Worm (Caenorhabditis elegans) whole organism, L3 larva: ENCODE data around the gene F11C1.4.

Source experiments
- elt-3 ChIP-seq, 3 experiments: fragments of 150-350 bp in 1 of 3; sonication (generic microtip) in 2 of 3; optimal IDR thresholded peaks; 2 replicates in 2 of 3; 4 replicates in 1 of 3; lab custom pipeline; 2014 to 2017; ENCODE audit warnings: missing biosample characterization in 3 of 3, missing genetic modification characterization in 3 of 3
- hmg-11 ChIP-seq: sonication (generic microtip); optimal IDR thresholded peaks from 2 replicates; lab custom pipeline; 2016; ENCODE audit warnings: missing genetic modification characterization, missing compliant biosample characterization
- lin-39 ChIP-seq: fragments of 150-350 bp; optimal IDR thresholded peaks from 2 replicates; lab custom pipeline; 2018; ENCODE audit warnings: missing biosample characterization, missing genetic modification reagents, missing genetic modification characterization
- nhr-12 ChIP-seq: fragments of 150-350 bp; optimal IDR thresholded peaks from 2 replicates; lab custom pipeline; 2014; ENCODE audit warnings: missing biosample characterization, missing genetic modification characterization
- nhr-237 ChIP-seq: fragments of 150-350 bp; optimal IDR thresholded peaks from 2 replicates; lab custom pipeline; 2014; ENCODE audit warnings: missing biosample characterization, missing genetic modification characterization

DNA sequence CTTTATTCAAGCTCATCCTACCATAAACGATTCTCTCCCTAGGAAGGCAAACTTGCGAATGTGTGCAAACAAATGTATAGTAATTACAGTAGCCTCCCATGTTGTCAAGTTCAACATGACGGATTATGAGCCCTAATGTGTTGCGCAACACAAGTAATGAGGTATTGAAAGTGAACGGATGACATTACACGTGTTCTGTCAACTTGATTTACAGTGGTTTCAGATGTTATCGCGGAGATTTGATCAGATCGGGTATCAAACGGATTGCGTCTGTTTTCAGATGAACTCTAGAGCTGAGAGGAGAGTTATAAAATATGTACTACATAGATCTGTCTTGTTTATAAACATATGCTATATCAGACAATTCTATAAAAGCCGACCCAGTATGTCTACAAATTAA is 25.4 kb downstream of the F11C1.4 start:
- TF ChIP-seq elt-3 (tag; optimal IDR thresholded peaks at IDR 0.05; lab: Kevin White, UChicago) (no peak), nhr-12 (tag; lab: Kevin White, UChicago) (no peak), lin-39 (no peak), nhr-237 (no peak), hmg-11 (tag; lab: Kevin White, UChicago) (no peak)
